Worm (Caenorhabditis elegans) whole organism, midembryonic: Measurements from ENCODE around the gene lsm-7.

ENCODE experiments used
- T22C8.4 ChIP-seq: fragments of 200-800 bp; sonication (Bioruptor generic); IDR thresholded peaks from 2 replicates; pipeline ENCODE4 v1.3.6; 2022; ENCODE audit warnings: missing genetic modification characterization, missing compliant biosample characterization
- cog-1 ChIP-seq: sonication (generic microtip); optimal IDR thresholded peaks from 2 replicates; lab custom pipeline; 2016; ENCODE audit warnings: missing genetic modification characterization, missing compliant biosample characterization
- flt-1 ChIP-seq: fragments of 200-800 bp; sonication (Bioruptor generic); IDR thresholded peaks from 2 replicates; pipeline ENCODE4 v1.3.6; 2022; ENCODE audit warnings: missing genetic modification characterization, missing compliant biosample characterization
- med-1 ChIP-seq: sonication (generic microtip); optimal IDR thresholded peaks from 2 replicates; lab custom pipeline; 2017; ENCODE audit warnings: missing genetic modification characterization, mild to moderate bottlenecking, missing compliant biosample characterization, antibody characterized with exemption, missing genetic modification reagents; ENCODE audit not compliant: insufficient read depth
- ref-1 ChIP-seq: fragments of 200-800 bp; sonication (Bioruptor generic); conservative IDR thresholded peaks from 2 replicates; pipeline ENCODE4 v1.3.6; 2022; ENCODE audit warnings: missing genetic modification reagents, missing genetic modification characterization, missing compliant biosample characterization
- tab-1 ChIP-seq: fragments of 200-800 bp; sonication (Bioruptor generic); IDR thresholded peaks from 2 replicates; pipeline ENCODE4 v1.3.6; 2022; ENCODE audit warnings: missing genetic modification characterization, missing compliant biosample characterization
- ztf-23 ChIP-seq: fragments of 200-800 bp; sonication (Bioruptor generic); IDR thresholded peaks from 2 replicates; pipeline ENCODE4 v1.3.6; 2022; ENCODE audit warnings: missing genetic modification reagents, missing genetic modification characterization, missing compliant biosample characterization

- TF ChIP-seq cog-1 (tag; lab: Kevin White, UChicago) = no peak
- TF ChIP-seq med-1 = no peak
- no peak for TF ChIP-seq flt-1 (GFP tag; lab: Robert Waterston, UW)
- TF ChIP-seq tab-1 = no peak
- no peak for TF ChIP-seq T22C8.4 (GFP tag; lab: Robert Waterston, UW)
- TF ChIP-seq ref-1 = no peak
- no peak for TF ChIP-seq ztf-23
These were observed 34.2 kb upstream of the lsm-7 start, which contains the start of the genes F13E9.9 and F13E9.19 for ce11 chrIV:10899091-10899490.
